Worm (Caenorhabditis elegans) whole organism, L2 larva: Measurements from ENCODE around the gene F42F12.11.

Source experiments
- alr-1 ChIP-seq: fragments of 150-350 bp; optimal IDR thresholded peaks from 2 replicates; lab custom pipeline; 2014; ENCODE audit warnings: missing biosample characterization, missing genetic modification characterization
- ceh-16 ChIP-seq: fragments of 150-350 bp; optimal IDR thresholded peaks from 2 replicates; lab custom pipeline; 2014; ENCODE audit warnings: missing biosample characterization, missing genetic modification characterization
- egl-27 ChIP-seq: sonication (generic microtip); optimal IDR thresholded peaks from 3 replicates; lab custom pipeline; 2017; ENCODE audit warnings: missing biosample characterization, missing genetic modification reagents, missing genetic modification characterization
- elt-3 ChIP-seq: sonication (generic microtip); optimal IDR thresholded peaks from 2 replicates; lab custom pipeline; 2017; ENCODE audit warnings: missing biosample characterization, missing genetic modification characterization
- lin-39 ChIP-seq: fragments of 150-350 bp; optimal IDR thresholded peaks from 2 replicates; lab custom pipeline; 2014; ENCODE audit warnings: missing biosample characterization, missing genetic modification reagents, missing genetic modification characterization
- lsy-2 ChIP-seq, 2 experiments: fragments of 150-350 bp in 1 of 2; sonication (generic microtip) in 1 of 2; optimal IDR thresholded peaks; 2 replicates each; lab custom pipeline; 2014 to 2017; ENCODE audit warnings: missing biosample characterization in 2 of 2, missing genetic modification characterization in 2 of 2
- nhr-11 ChIP-seq: fragments of 150-350 bp; optimal IDR thresholded peaks from 2 replicates; lab custom pipeline; 2014; ENCODE audit warnings: missing biosample characterization, missing genetic modification characterization
- nhr-129 ChIP-seq: fragments of 150-350 bp; optimal IDR thresholded peaks from 2 replicates; lab custom pipeline; 2014; ENCODE audit warnings: missing biosample characterization, missing genetic modification characterization
- snpc-4 ChIP-seq: fragments of 150-350 bp; optimal IDR thresholded peaks from 2 replicates; lab custom pipeline; 2014; ENCODE audit warnings: missing biosample characterization, missing genetic modification characterization
- unc-39 ChIP-seq: fragments of 150-350 bp; optimal IDR thresholded peaks from 2 replicates; lab custom pipeline; 2014; ENCODE audit warnings: missing biosample characterization, missing genetic modification characterization
- unc-62 ChIP-seq: fragments of 150-350 bp; optimal IDR thresholded peaks from 2 replicates; lab custom pipeline; 2014; ENCODE audit warnings: missing biosample characterization, missing genetic modification reagents, missing genetic modification characterization

DNA sequence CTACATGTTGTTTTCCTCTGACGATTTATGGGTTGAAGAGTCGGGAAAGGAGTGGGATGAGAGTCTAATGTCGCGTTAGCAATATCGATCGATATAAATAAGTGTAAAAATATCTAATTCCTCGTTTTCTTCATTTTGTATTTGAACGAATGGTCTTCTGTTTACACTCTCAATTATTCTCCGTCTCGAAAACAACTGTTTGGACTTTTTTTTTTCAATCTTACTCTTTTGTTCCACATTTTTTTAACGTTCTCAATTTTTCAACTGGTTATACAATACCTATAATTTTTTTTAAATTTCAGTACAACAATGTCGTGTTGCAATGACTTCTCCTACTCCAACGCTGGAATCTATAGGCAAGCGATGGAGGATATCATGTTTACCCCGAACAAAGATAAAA lies 25.5 kb upstream of the F42F12.11 start, which contains the start of gene F17A2.13:
- TF ChIP-seq snpc-4 (tag; lab: Kevin White, UChicago): no peak
- TF ChIP-seq nhr-11 (tag; lab: Kevin White, UChicago): no peak
- TF ChIP-seq lin-39: no peak
- no peak for TF ChIP-seq egl-27 (tag; lab: Kevin White, UChicago)
- TF ChIP-seq lsy-2 (tag; optimal IDR thresholded peaks at IDR 0.05; lab: Kevin White, UChicago): no peak
- TF ChIP-seq unc-62: no peak
- TF ChIP-seq unc-39 (tag; lab: Kevin White, UChicago): no peak
- no peak for TF ChIP-seq alr-1 (tag; lab: Kevin White, UChicago)
- TF ChIP-seq nhr-129 (tag; lab: Kevin White, UChicago): no peak
- TF ChIP-seq elt-3 (tag; lab: Kevin White, UChicago): no peak
- no peak for TF ChIP-seq ceh-16 (tag; lab: Kevin White, UChicago)
